Worm (Caenorhabditis elegans) whole organism, young adult: ENCODE results near the gene set-22.
A peak's percentile ranks its signal among the peaks of the same experiment; 100 is the strongest.

ENCODE experiments used
- B0261.1 ChIP-seq: sonication (generic microtip); optimal IDR thresholded peaks from 2 replicates; lab custom pipeline; 2016; ENCODE audit warnings: mild to moderate bottlenecking, missing genetic modification characterization, moderate library complexity, missing compliant biosample characterization
- C17E4.6 ChIP-seq: fragments of 200-800 bp; sonication (Bioruptor generic); IDR thresholded peaks from 2 replicates; pipeline ENCODE4 v1.3.6; 2022; ENCODE audit warnings: missing genetic modification reagents, missing genetic modification characterization, missing compliant biosample characterization
- F10E7.11 ChIP-seq: sonication (generic microtip); optimal IDR thresholded peaks from 2 replicates; lab custom pipeline; 2017; ENCODE audit warnings: mild to moderate bottlenecking, missing genetic modification characterization, moderate library complexity, missing compliant biosample characterization
- F39B2.1 ChIP-seq: fragments of 200-800 bp; sonication (Bioruptor generic); IDR thresholded peaks from 2 replicates; pipeline ENCODE4 v1.3.6; 2022; ENCODE audit warnings: missing genetic modification reagents, missing genetic modification characterization, missing compliant biosample characterization
- F52B5.7 ChIP-seq: sonication (generic microtip); optimal IDR thresholded peaks from 2 replicates; lab custom pipeline; 2016; ENCODE audit warnings: mild to moderate bottlenecking, missing genetic modification characterization, missing compliant biosample characterization
- F57C9.4 ChIP-seq: sonication (generic microtip); optimal IDR thresholded peaks from 2 replicates; lab custom pipeline; 2017; ENCODE audit warnings: mild to moderate bottlenecking, missing genetic modification characterization, missing compliant biosample characterization
- K12H6.12 ChIP-seq: fragments of 200-800 bp; sonication (Bioruptor generic); optimal IDR thresholded peaks from 2 replicates; lab custom pipeline; 2018; ENCODE audit warnings: mild to moderate bottlenecking, missing genetic modification characterization, missing compliant biosample characterization
- Y53F4B.3 ChIP-seq: fragments of 200-800 bp; sonication (Bioruptor generic); IDR thresholded peaks from 2 replicates; pipeline ENCODE4 v1.3.6; 2022; ENCODE audit warnings: missing genetic modification reagents, missing genetic modification characterization, missing compliant biosample characterization
- Y53G8AR.9 ChIP-seq: fragments of 200-800 bp; sonication (Bioruptor generic); conservative IDR thresholded peaks from 2 replicates; pipeline ENCODE4 v1.3.6; 2022; ENCODE audit warnings: missing genetic modification reagents, missing genetic modification characterization, missing compliant biosample characterization
- Y56A3A.18 ChIP-seq: fragments of 200-800 bp; sonication (Bioruptor generic); IDR thresholded peaks from 2 replicates; pipeline ENCODE4 v1.3.6; 2022; ENCODE audit warnings: missing genetic modification reagents, missing genetic modification characterization, missing compliant biosample characterization
- Y67H2A.10 ChIP-seq: fragments of 200-800 bp; sonication (Bioruptor generic); conservative IDR thresholded peaks from 2 replicates; pipeline ENCODE4 v1.3.6; 2022; ENCODE audit warnings: missing genetic modification reagents, missing genetic modification characterization, missing compliant biosample characterization
- Y79H2A.3 ChIP-seq: fragments of 200-800 bp; sonication (Bioruptor generic); conservative IDR thresholded peaks from 2 replicates; pipeline ENCODE4 v1.3.6; 2022; ENCODE audit warnings: missing genetic modification reagents, missing genetic modification characterization, missing compliant biosample characterization
- ZK185.1 ChIP-seq: sonication (generic microtip); optimal IDR thresholded peaks from 2 replicates; lab custom pipeline; 2016; ENCODE audit warnings: mild to moderate bottlenecking, missing genetic modification characterization, missing compliant biosample characterization; ENCODE audit not compliant: poor library complexity, severe bottlenecking
- aptf-2 ChIP-seq: fragments of 200-800 bp; sonication (Bioruptor generic); conservative IDR thresholded peaks from 2 replicates; pipeline ENCODE4 v1.3.6; 2022; ENCODE audit warnings: missing genetic modification reagents, missing genetic modification characterization, missing compliant biosample characterization
- attf-5 ChIP-seq: fragments of 200-800 bp; sonication (Bioruptor generic); optimal IDR thresholded peaks from 2 replicates; lab custom pipeline; 2018; ENCODE audit warnings: mild to moderate bottlenecking, missing genetic modification characterization, missing compliant biosample characterization
- attf-6 ChIP-seq: fragments of 200-800 bp; sonication (Bioruptor generic); IDR thresholded peaks from 2 replicates; pipeline ENCODE4 v1.3.6; 2022; ENCODE audit warnings: missing genetic modification reagents, missing genetic modification characterization, missing compliant biosample characterization
- ccch-3 ChIP-seq: fragments of 200-800 bp; sonication (Bioruptor generic); optimal IDR thresholded peaks from 2 replicates; lab custom pipeline; 2018; ENCODE audit warnings: mild to moderate bottlenecking, missing genetic modification characterization, missing compliant biosample characterization
- cebp-1 ChIP-seq, 2 experiments: fragments of 200-800 bp in 1 of 2; sonication (Bioruptor generic) in 1 of 2; sonication (generic microtip) in 1 of 2; IDR thresholded peaks in 1 of 2; optimal IDR thresholded peaks in 1 of 2; 2 replicates each; pipeline versions ENCODE4 v1.3.6 to Lab custom; 2017 to 2022; ENCODE audit warnings: missing compliant biosample characterization in 2 of 2, missing genetic modification characterization in 2 of 2, mild to moderate bottlenecking in 1 of 2, missing genetic modification reagents in 1 of 2, moderate library complexity in 1 of 2
- cebp-2 ChIP-seq: fragments of 200-800 bp; sonication (Bioruptor generic); IDR thresholded peaks from 2 replicates; pipeline ENCODE4 v1.3.6; 2022; ENCODE audit warnings: missing genetic modification characterization, missing compliant biosample characterization
- ceh-100 ChIP-seq: fragments of 200-800 bp; sonication (Bioruptor generic); IDR thresholded peaks from 2 replicates; pipeline ENCODE4 v1.3.6; 2022; ENCODE audit warnings: missing genetic modification reagents, missing genetic modification characterization, missing compliant biosample characterization
- ceh-40 ChIP-seq: fragments of 200-800 bp; sonication (Bioruptor generic); IDR thresholded peaks from 2 replicates; pipeline ENCODE4 v1.3.6; 2022; ENCODE audit warnings: missing genetic modification characterization, missing compliant biosample characterization
- ceh-58 ChIP-seq: fragments of 200-800 bp; sonication (Bioruptor generic); IDR thresholded peaks from 2 replicates; pipeline ENCODE4 v1.3.6; 2022; ENCODE audit warnings: missing genetic modification characterization, missing compliant biosample characterization
- die-1 ChIP-seq: sonication (generic microtip); optimal IDR thresholded peaks from 2 replicates; lab custom pipeline; 2016; ENCODE audit warnings: missing genotype, mild to moderate bottlenecking, missing genetic modification characterization, missing compliant biosample characterization
- egl-18 ChIP-seq: fragments of 200-800 bp; sonication (Bioruptor generic); IDR thresholded peaks from 2 replicates; pipeline ENCODE4 v1.3.6; 2022; ENCODE audit warnings: missing genetic modification reagents, missing genetic modification characterization, missing compliant biosample characterization
- egrh-3 ChIP-seq: fragments of 200-800 bp; sonication (Bioruptor generic); IDR thresholded peaks from 2 replicates; pipeline ENCODE4 v1.3.6; 2022; ENCODE audit warnings: missing genetic modification reagents, missing genetic modification characterization, missing compliant biosample characterization
- ets-4 ChIP-seq: fragments of 200-800 bp; sonication (Bioruptor generic); optimal IDR thresholded peaks from 2 replicates; lab custom pipeline; 2018; ENCODE audit warnings: mild to moderate bottlenecking, missing genetic modification characterization, missing compliant biosample characterization
- hlh-12 ChIP-seq: sonication (generic microtip); optimal IDR thresholded peaks from 2 replicates; lab custom pipeline; 2016; ENCODE audit warnings: missing genetic modification characterization, missing compliant biosample characterization
- hlh-26 ChIP-seq: fragments of 200-800 bp; sonication (Bioruptor generic); conservative IDR thresholded peaks from 2 replicates; pipeline ENCODE4 v1.3.6; 2022; ENCODE audit warnings: missing genetic modification reagents, missing genetic modification characterization, missing compliant biosample characterization
- hrde-1 ChIP-seq: sonication (generic microtip); optimal IDR thresholded peaks from 2 replicates; lab custom pipeline; 2016; ENCODE audit warnings: missing genetic modification characterization, mild to moderate bottlenecking, missing compliant biosample characterization, moderate library complexity, missing genotype, missing genetic modification reagents, borderline replicate concordance
- lag-1 ChIP-seq: fragments of 200-800 bp; sonication (Bioruptor generic); IDR thresholded peaks from 2 replicates; pipeline ENCODE4 v1.3.6; 2022; ENCODE audit warnings: missing genetic modification reagents, missing genetic modification characterization, missing compliant biosample characterization
- let-526 ChIP-seq: fragments of 200-800 bp; sonication (Bioruptor generic); IDR thresholded peaks from 2 replicates; pipeline ENCODE4 v1.3.6; 2022; ENCODE audit warnings: missing genetic modification reagents, missing genetic modification characterization, missing compliant biosample characterization
- lin-26 ChIP-seq: fragments of 200-800 bp; sonication (Bioruptor generic); IDR thresholded peaks from 2 replicates; pipeline ENCODE4 v1.3.6; 2022; ENCODE audit warnings: missing genetic modification reagents, missing genetic modification characterization, missing compliant biosample characterization
- lin-35 ChIP-seq, 3 experiments: fragments of 150-350 bp in 2 of 3; sonication (generic microtip) in 1 of 3; optimal IDR thresholded peaks; 2 replicates each; lab custom pipeline; 2014 to 2018; ENCODE audit warnings: missing biosample characterization in 3 of 3, missing genetic modification characterization in 3 of 3, missing genetic modification reagents in 3 of 3
- lir-1 ChIP-seq: fragments of 200-800 bp; sonication (Bioruptor generic); conservative IDR thresholded peaks from 2 replicates; pipeline ENCODE4 v1.3.6; 2022; ENCODE audit warnings: missing genetic modification reagents, missing genetic modification characterization, missing compliant biosample characterization
- lsl-1 ChIP-seq: fragments of 200-800 bp; sonication (Bioruptor generic); optimal IDR thresholded peaks from 2 replicates; lab custom pipeline; 2018; ENCODE audit warnings: mild to moderate bottlenecking, missing genetic modification characterization, moderate library complexity, missing compliant biosample characterization
- madf-3 ChIP-seq: fragments of 200-800 bp; sonication (Bioruptor generic); IDR thresholded peaks from 2 replicates; pipeline ENCODE4 v1.3.6; 2022; ENCODE audit warnings: missing genetic modification reagents, missing genetic modification characterization, missing compliant biosample characterization
- madf-6 ChIP-seq: fragments of 200-800 bp; sonication (Bioruptor generic); IDR thresholded peaks from 2 replicates; pipeline ENCODE4 v1.3.6; 2022; ENCODE audit warnings: missing genetic modification reagents, missing genetic modification characterization, missing compliant biosample characterization
- mcd-1 ChIP-seq: fragments of 200-800 bp; sonication (Bioruptor generic); IDR thresholded peaks from 2 replicates; pipeline ENCODE4 v1.3.6; 2022; ENCODE audit warnings: missing genetic modification reagents, missing genetic modification characterization, missing compliant biosample characterization
- mes-4 ChIP-seq: sonication (generic microtip); optimal IDR thresholded peaks from 2 replicates; lab custom pipeline; 2016; ENCODE audit warnings: missing genotype, missing genetic modification characterization, missing compliant biosample characterization
- nhr-179 ChIP-seq: sonication (generic microtip); optimal IDR thresholded peaks from 2 replicates; lab custom pipeline; 2016; ENCODE audit warnings: mild to moderate bottlenecking, missing genetic modification characterization, missing compliant biosample characterization
- nhr-90 ChIP-seq: sonication (generic microtip); optimal IDR thresholded peaks from 2 replicates; lab custom pipeline; 2016; ENCODE audit warnings: missing genotype, mild to moderate bottlenecking, missing genetic modification characterization, missing compliant biosample characterization
- pbrm-1 ChIP-seq: fragments of 200-800 bp; sonication (Bioruptor generic); IDR thresholded peaks from 2 replicates; pipeline ENCODE4 v1.3.6; 2022; ENCODE audit warnings: missing genetic modification reagents, missing genetic modification characterization, missing compliant biosample characterization
- rec-8 ChIP-seq, 2 experiments: sonication (generic microtip); optimal IDR thresholded peaks; 2 replicates each; lab custom pipeline; 2016; ENCODE audit warnings: mild to moderate bottlenecking in 2 of 2, missing genetic modification characterization in 2 of 2, missing genetic modification reagents in 2 of 2, missing genotype in 2 of 2, missing biosample characterization in 1 of 2, missing compliant biosample characterization in 1 of 2, moderate library complexity in 1 of 2
- repo-1 ChIP-seq: sonication (generic microtip); optimal IDR thresholded peaks from 2 replicates; lab custom pipeline; 2017; ENCODE audit warnings: mild to moderate bottlenecking, missing genetic modification characterization, missing compliant biosample characterization
- ztf-18 ChIP-seq: sonication (generic microtip); optimal IDR thresholded peaks from 2 replicates; lab custom pipeline; 2016; ENCODE audit warnings: missing genotype, mild to moderate bottlenecking, missing genetic modification characterization, missing compliant biosample characterization
- ztf-25 ChIP-seq: fragments of 200-800 bp; sonication (Bioruptor generic); IDR thresholded peaks from 2 replicates; pipeline ENCODE4 v1.3.6; 2022; ENCODE audit warnings: missing genetic modification reagents, missing genetic modification characterization, missing compliant biosample characterization
- ztf-28 ChIP-seq: fragments of 200-800 bp; sonication (Bioruptor generic); IDR thresholded peaks from 2 replicates; pipeline ENCODE4 v1.3.6; 2022; ENCODE audit warnings: missing genetic modification reagents, missing genetic modification characterization, missing compliant biosample characterization
- ztf-3 ChIP-seq: fragments of 200-800 bp; sonication (Bioruptor generic); optimal IDR thresholded peaks from 2 replicates; lab custom pipeline; 2018; ENCODE audit warnings: mild to moderate bottlenecking, missing genetic modification characterization, missing compliant biosample characterization

The set-22 gene

DNA sequence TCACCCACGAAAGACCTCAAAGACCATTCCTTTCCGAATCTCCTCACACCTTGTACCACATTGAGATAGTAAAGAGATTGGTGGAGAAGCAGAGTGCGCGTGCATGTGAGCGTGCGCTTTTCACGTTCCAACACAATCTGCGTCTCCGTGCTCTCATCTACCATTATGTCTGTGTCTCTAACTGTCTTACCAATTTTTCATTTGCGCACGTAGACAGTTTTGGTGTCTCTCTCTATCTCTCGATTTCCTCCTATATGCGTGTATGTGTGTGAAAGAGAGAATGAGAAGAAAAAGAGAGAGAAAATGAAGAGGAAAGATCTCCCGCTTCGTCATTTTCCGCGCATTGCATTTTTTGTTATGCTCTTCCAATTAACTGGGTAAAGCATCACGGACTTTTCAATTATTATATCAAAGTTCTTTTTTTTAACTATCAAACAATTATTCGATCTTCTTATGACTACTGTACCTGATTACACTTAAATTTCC, 29.9 kb downstream of the set-22 start (continued):
- TF ChIP-seq F10E7.11 (tag; lab: Kevin White, UChicago) (no peak), C17E4.6 (no peak), nhr-179 (tag; lab: Kevin White, UChicago) (no peak), cebp-2 (GFP tag; lab: Robert Waterston, UW) (no peak), attf-6 (GFP tag; lab: Robert Waterston, UW) (no peak), aptf-2 (GFP tag; lab: Robert Waterston, UW) (no peak), rec-8 (tag; optimal IDR thresholded peaks at IDR 0.05; lab: Kevin White, UChicago) (no peak), ets-4 (no peak), Y67H2A.10 (GFP tag; lab: Robert Waterston, UW) (0 out of 2 replicates have a peak, but pooled peaks have one; percentile 39), ztf-18 (tag; lab: Kevin White, UChicago) (peak; percentile 68), attf-5 (peak; percentile 89), cebp-1 (GFP tag; IDR thresholded peaks at IDR 0.05; lab: Robert Waterston, UW) (no peak), cebp-1 (tag; optimal IDR thresholded peaks at IDR 0.05; lab: Kevin White, UChicago) (peak; percentile 85), madf-3 (GFP tag; lab: Robert Waterston, UW) (no peak), F57C9.4 (tag; lab: Kevin White, UChicago) (no peak), mcd-1 (peak; percentile 67; the same call in 1 of the 2 replicates), ztf-3 (GFP tag; lab: Kevin White, UChicago) (peak; percentile 8), hlh-26 (GFP tag; lab: Robert Waterston, UW) (no peak), Y79H2A.3 (GFP tag; lab: Robert Waterston, UW) (no peak), ztf-25 (GFP tag; lab: Robert Waterston, UW) (no peak), Y53G8AR.9 (GFP tag; lab: Robert Waterston, UW) (0 out of 2 replicates have a peak, but pooled peaks have one; percentile 56), lir-1 (GFP tag; lab: Robert Waterston, UW) (peak; percentile 32; the same call in 1 of the 2 replicates), egrh-3 (GFP tag; lab: Robert Waterston, UW) (no peak), B0261.1 (no peak), repo-1 (tag; lab: Kevin White, UChicago) (peak; percentile 23), ceh-58 (GFP tag; lab: Robert Waterston, UW) (no peak), egl-18 (GFP tag; lab: Robert Waterston, UW) (peak; percentile 78; the same call in 1 of the 2 replicates), hrde-1 (tag; lab: Kevin White, UChicago) (no peak), die-1 (tag; lab: Kevin White, UChicago) (peak; percentile 60), ztf-28 (GFP tag; lab: Robert Waterston, UW) (no peak), ZK185.1 (tag; lab: Kevin White, UChicago) (peak; percentile 83), hlh-12 (tag; lab: Kevin White, UChicago) (no peak), lag-1 (no peak), madf-6 (GFP tag; lab: Robert Waterston, UW) (0 out of 2 replicates have a peak, but pooled peaks have one; percentile 37), pbrm-1 (GFP tag; lab: Robert Waterston, UW) (peak; percentile 73), let-526 (peak; percentile 66; the same call in 1 of the 2 replicates), ceh-100 (GFP tag; lab: Robert Waterston, UW) (no peak), nhr-90 (tag; lab: Kevin White, UChicago) (no peak), ccch-3 (GFP tag; lab: Kevin White, UChicago) (no peak), ceh-40 (GFP tag; lab: Robert Waterston, UW) (no peak), mes-4 (no peak), Y53F4B.3 (GFP tag; lab: Robert Waterston, UW) (no peak), Y56A3A.18 (GFP tag; lab: Robert Waterston, UW) (no peak), K12H6.12 (peak; percentile 90), F39B2.1 (GFP tag; lab: Robert Waterston, UW) (no peak), lsl-1 (GFP tag; lab: Kevin White, UChicago) (no peak), lin-26 (GFP tag; lab: Robert Waterston, UW) (peak; percentile 60; the same call in 1 of the 2 replicates), lin-35 (GFP tag; optimal IDR thresholded peaks at IDR 0.05; lab: Kevin White, UChicago) (peak in 1 of 3 experiments; percentile 79), F52B5.7 (tag; lab: Kevin White, UChicago) (peak; percentile 17)
